Fruit fly (Drosophila melanogaster) whole organism, embryonic: ENCODE measurements around the gene Ir87a.

Experiments
- Antp ChIP-seq: fragments of 200-800 bp; sonication (Bioruptor generic); optimal IDR thresholded peaks from 3 replicates; lab custom pipeline; 2016; ENCODE audit warnings: missing biosample characterization, missing genetic modification characterization
- CG10565 ChIP-seq: fragments of 200-800 bp; sonication (Bioruptor generic); optimal IDR thresholded peaks from 3 replicates; lab custom pipeline; 2016; ENCODE audit warnings: missing biosample characterization, mild to moderate bottlenecking, missing genetic modification characterization
- CG11695 ChIP-seq: fragments of 200-800 bp; sonication (Bioruptor generic); IDR thresholded peaks from 3 replicates; pipeline ENCODE4 v1.3.6; 2022; ENCODE audit warnings: missing biosample characterization, missing genetic modification characterization
- CG12942 ChIP-seq: fragments of 200-800 bp; sonication (Bioruptor generic); optimal IDR thresholded peaks from 3 replicates; lab custom pipeline; 2016; ENCODE audit warnings: missing biosample characterization, missing genetic modification characterization
- CG13296 ChIP-seq: fragments of 200-800 bp; sonication (Bioruptor generic); optimal IDR thresholded peaks from 3 replicates; lab custom pipeline; 2018; ENCODE audit warnings: missing biosample characterization, mild to moderate bottlenecking, missing genetic modification characterization
- CG13775 ChIP-seq: fragments of 200-800 bp; sonication (Bioruptor generic); optimal IDR thresholded peaks from 3 replicates; lab custom pipeline; 2017; ENCODE audit warnings: missing biosample characterization, mild to moderate bottlenecking, missing genetic modification characterization
- CG13894 ChIP-seq: fragments of 200-800 bp; sonication (Bioruptor generic); optimal IDR thresholded peaks from 3 replicates; lab custom pipeline; 2018; ENCODE audit warnings: missing biosample characterization, mild to moderate bottlenecking, missing genetic modification characterization, moderate library complexity
- CG17802 ChIP-seq: fragments of 200-800 bp; sonication (Bioruptor generic); optimal IDR thresholded peaks from 2 replicates; lab custom pipeline; 2018; ENCODE audit warnings: missing biosample characterization, mild to moderate bottlenecking, missing genetic modification characterization, moderate library complexity
- CG18764 ChIP-seq: fragments of 200-800 bp; sonication (Bioruptor generic); optimal IDR thresholded peaks from 3 replicates; lab custom pipeline; 2016; ENCODE audit warnings: missing biosample characterization, missing genetic modification characterization
- CG2712 ChIP-seq: fragments of 200-800 bp; optimal IDR thresholded peaks from 3 replicates; lab custom pipeline; 2019; ENCODE audit warnings: missing biosample characterization, mild to moderate bottlenecking, missing genetic modification characterization, moderate library complexity
- CG2889 ChIP-seq: fragments of 200-800 bp; sonication (Bioruptor generic); IDR thresholded peaks from 3 replicates; pipeline ENCODE4 v1.3.6; 2022; ENCODE audit warnings: missing biosample characterization, missing genetic modification characterization
- CG31224 ChIP-seq: fragments of 200-800 bp; sonication (Bioruptor generic); IDR thresholded peaks from 2 replicates; pipeline ENCODE4 v1.3.6; 2022; ENCODE audit warnings: missing biosample characterization, missing genetic modification characterization
- CG3281 ChIP-seq: fragments of 200-800 bp; sonication (Bioruptor generic); optimal IDR thresholded peaks from 3 replicates; lab custom pipeline; 2017; ENCODE audit warnings: missing biosample characterization, mild to moderate bottlenecking, missing genetic modification characterization
- CG34376 ChIP-seq: fragments of 200-800 bp; sonication (Bioruptor generic); optimal IDR thresholded peaks from 2 replicates; lab custom pipeline; 2018; ENCODE audit warnings: missing biosample characterization, mild to moderate bottlenecking, missing genetic modification characterization
- CG34422 ChIP-seq: fragments of 200-800 bp; sonication (Bioruptor generic); IDR thresholded peaks from 3 replicates; pipeline ENCODE4 v1.3.6; 2022; ENCODE audit warnings: missing biosample characterization, missing genetic modification characterization
- CG3726 ChIP-seq: fragments of 200-800 bp; sonication (Bioruptor generic); IDR thresholded peaks from 3 replicates; pipeline ENCODE4, ENCODE4 v1.3.6; 2022; ENCODE audit warnings: missing biosample characterization, missing genetic modification characterization
- CG3838 ChIP-seq: fragments of 200-800 bp; sonication (Bioruptor generic); optimal IDR thresholded peaks from 3 replicates; lab custom pipeline; 2016; ENCODE audit warnings: missing biosample characterization, missing genetic modification characterization
- CG4617 ChIP-seq: fragments of 200-800 bp; sonication (Bioruptor generic); optimal IDR thresholded peaks from 3 replicates; lab custom pipeline; 2016; ENCODE audit warnings: missing biosample characterization, missing genetic modification characterization, borderline replicate concordance
- CG5245 ChIP-seq: fragments of 200-800 bp; sonication (Bioruptor generic); optimal IDR thresholded peaks from 3 replicates; lab custom pipeline; 2016; ENCODE audit warnings: missing biosample characterization, missing genetic modification characterization
- CG6689 ChIP-seq: fragments of 200-800 bp; sonication (Bioruptor generic); IDR thresholded peaks from 2 replicates; pipeline ENCODE4 v1.3.6; 2022; ENCODE audit warnings: missing biosample characterization, missing genetic modification characterization
- CG8290 ChIP-seq, 3 experiments: fragments of 200-800 bp; sonication (Bioruptor generic); optimal IDR thresholded peaks; 2 replicates each; lab custom pipeline; 2016 to 2019; ENCODE audit warnings: missing biosample characterization in 3 of 3, missing genetic modification characterization in 3 of 3, mild to moderate bottlenecking in 2 of 3, moderate library complexity in 1 of 3
- CG8359 ChIP-seq: fragments of 200-800 bp; sonication (Bioruptor generic); optimal IDR thresholded peaks from 2 replicates; lab custom pipeline; 2017; ENCODE audit warnings: missing biosample characterization, mild to moderate bottlenecking, missing genetic modification characterization, borderline replicate concordance
- CG8765 ChIP-seq: fragments of 200-800 bp; sonication (Bioruptor generic); IDR thresholded peaks from 2 replicates; pipeline ENCODE4 v1.3.6; 2022; ENCODE audit warnings: missing biosample characterization, missing genetic modification characterization
- CHES-1-like ChIP-seq: fragments of 200-800 bp; sonication (Bioruptor generic); optimal IDR thresholded peaks from 2 replicates; lab custom pipeline; 2016; ENCODE audit warnings: missing biosample characterization, missing genetic modification characterization
- Camta ChIP-seq: fragments of 200-800 bp; sonication (Bioruptor generic); optimal IDR thresholded peaks from 2 replicates; lab custom pipeline; 2016; ENCODE audit warnings: missing biosample characterization, missing genetic modification characterization
- CkIIα-i1 ChIP-seq: fragments of 200-800 bp; sonication (Bioruptor generic); IDR thresholded peaks from 2 replicates; pipeline ENCODE4 v1.3.6; 2022; ENCODE audit warnings: missing biosample characterization, missing genetic modification characterization
- D19A ChIP-seq: fragments of 200-800 bp; optimal IDR thresholded peaks from 3 replicates; lab custom pipeline; 2019; ENCODE audit warnings: missing biosample characterization, mild to moderate bottlenecking, missing genetic modification characterization, moderate library complexity
- Dref ChIP-seq: fragments of 200-800 bp; sonication (Bioruptor generic); IDR thresholded peaks from 2 replicates; pipeline ENCODE4 v1.3.6; 2022; ENCODE audit warnings: missing biosample characterization, missing genetic modification characterization
- Hand ChIP-seq: fragments of 200-800 bp; sonication (Bioruptor generic); optimal IDR thresholded peaks from 2 replicates; lab custom pipeline; 2017; ENCODE audit warnings: mild to moderate bottlenecking, missing biosample characterization, missing genetic modification reagents, missing genetic modification characterization
- HmgD ChIP-seq: fragments of 200-800 bp; sonication (Bioruptor generic); optimal IDR thresholded peaks from 3 replicates; lab custom pipeline; 2016; ENCODE audit warnings: missing biosample characterization, missing genetic modification characterization
- Hsf ChIP-seq: fragments of 200-800 bp; sonication (Bioruptor generic); optimal IDR thresholded peaks from 3 replicates; lab custom pipeline; 2016; ENCODE audit warnings: missing biosample characterization, missing genetic modification characterization
- MTF-1 ChIP-seq: fragments of 200-800 bp; sonication (Bioruptor generic); optimal IDR thresholded peaks from 2 replicates; lab custom pipeline; 2018; ENCODE audit warnings: missing biosample characterization, mild to moderate bottlenecking, missing genetic modification characterization, borderline replicate concordance
- amos ChIP-seq: fragments of 200-800 bp; sonication (Bioruptor generic); IDR thresholded peaks from 2 replicates; pipeline ENCODE4 v1.3.6; 2022; ENCODE audit warnings: missing biosample characterization, missing genetic modification characterization; ENCODE audit not compliant: partially characterized antibody
- cas ChIP-seq: fragments of 200-800 bp; sonication (Bioruptor generic); IDR thresholded peaks from 2 replicates; pipeline ENCODE4 v1.3.6; 2022; ENCODE audit warnings: missing biosample characterization, missing genetic modification characterization
- cg ChIP-seq: fragments of 200-800 bp; sonication (Bioruptor generic); optimal IDR thresholded peaks from 3 replicates; lab custom pipeline; 2019; ENCODE audit warnings: missing biosample characterization, mild to moderate bottlenecking, missing genetic modification characterization, moderate library complexity
- danr ChIP-seq: fragments of 200-800 bp; sonication (Bioruptor generic); IDR thresholded peaks from 2 replicates; pipeline ENCODE4 v1.3.6; 2022; ENCODE audit warnings: missing biosample characterization, missing genetic modification characterization
- gem ChIP-seq: fragments of 200-800 bp; sonication (Bioruptor generic); optimal IDR thresholded peaks from 2 replicates; lab custom pipeline; 2019; ENCODE audit warnings: missing biosample characterization, mild to moderate bottlenecking, missing genetic modification characterization, moderate library complexity
- gt ChIP-seq: fragments of 200-800 bp; sonication (Bioruptor generic); IDR thresholded peaks from 2 replicates; pipeline ENCODE4 v1.3.6; 2022; ENCODE audit warnings: missing biosample characterization, missing genetic modification characterization
- h ChIP-seq: fragments of >200 bp; optimal IDR thresholded peaks from 2 replicates; lab custom pipeline; 2017
- hkb ChIP-seq, 2 experiments: fragments of 200-800 bp in 1 of 2; fragments of >200 bp in 1 of 2; sonication (Bioruptor generic) in 1 of 2; IDR thresholded peaks in 1 of 2; optimal IDR thresholded peaks in 1 of 2; 2 replicates each; pipeline versions ENCODE4 v1.3.6 to Lab custom; 2017 to 2022; ENCODE audit warnings: missing biosample characterization in 1 of 2, missing genetic modification characterization in 1 of 2
- jing ChIP-seq: fragments of 200-800 bp; sonication (Bioruptor generic); optimal IDR thresholded peaks from 2 replicates; lab custom pipeline; 2018; ENCODE audit warnings: missing biosample characterization, mild to moderate bottlenecking, missing genetic modification characterization
- kay ChIP-seq: fragments of 200-800 bp; sonication (Bioruptor generic); optimal IDR thresholded peaks from 2 replicates; lab custom pipeline; 2016; ENCODE audit warnings: missing biosample characterization, missing genetic modification characterization
- nau ChIP-seq: fragments of 200-800 bp; sonication (Bioruptor generic); optimal IDR thresholded peaks from 3 replicates; lab custom pipeline; 2017; ENCODE audit warnings: missing biosample characterization, mild to moderate bottlenecking, missing genetic modification characterization, missing genetic modification reagents
- otp ChIP-seq: fragments of 200-800 bp; sonication (Bioruptor generic); IDR thresholded peaks from 3 replicates; pipeline ENCODE4, ENCODE4 v1.3.6; 2022; ENCODE audit warnings: missing biosample characterization, missing genetic modification characterization
- ranshi ChIP-seq: fragments of 200-800 bp; sonication (Bioruptor generic); IDR thresholded peaks from 2 replicates; pipeline ENCODE4 v1.3.6; 2022; ENCODE audit warnings: missing biosample characterization, missing genetic modification characterization
- run ChIP-seq: fragments of 200-800 bp; sonication (Bioruptor generic); optimal IDR thresholded peaks from 3 replicates; lab custom pipeline; 2018; ENCODE audit warnings: missing biosample characterization, mild to moderate bottlenecking, missing genetic modification characterization
- shn ChIP-seq: fragments of 200-800 bp; sonication (Bioruptor generic); optimal IDR thresholded peaks from 3 replicates; lab custom pipeline; 2016; ENCODE audit warnings: missing biosample characterization, missing genetic modification characterization
- sisA ChIP-seq: fragments of 200-800 bp; sonication (Bioruptor generic); IDR thresholded peaks from 2 replicates; pipeline ENCODE4 v1.3.6; 2022; ENCODE audit warnings: missing biosample characterization, missing genetic modification characterization
- unpg ChIP-seq: fragments of 200-800 bp; sonication (Bioruptor generic); optimal IDR thresholded peaks from 3 replicates; lab custom pipeline; 2018; ENCODE audit warnings: missing biosample characterization, mild to moderate bottlenecking, missing genetic modification characterization, moderate library complexity
- zen ChIP-seq: fragments of 200-800 bp; sonication (Bioruptor generic); optimal IDR thresholded peaks from 3 replicates; lab custom pipeline; 2018; ENCODE audit warnings: missing biosample characterization, mild to moderate bottlenecking, missing genetic modification characterization, moderate library complexity

Gene Ir87a

DNA sequence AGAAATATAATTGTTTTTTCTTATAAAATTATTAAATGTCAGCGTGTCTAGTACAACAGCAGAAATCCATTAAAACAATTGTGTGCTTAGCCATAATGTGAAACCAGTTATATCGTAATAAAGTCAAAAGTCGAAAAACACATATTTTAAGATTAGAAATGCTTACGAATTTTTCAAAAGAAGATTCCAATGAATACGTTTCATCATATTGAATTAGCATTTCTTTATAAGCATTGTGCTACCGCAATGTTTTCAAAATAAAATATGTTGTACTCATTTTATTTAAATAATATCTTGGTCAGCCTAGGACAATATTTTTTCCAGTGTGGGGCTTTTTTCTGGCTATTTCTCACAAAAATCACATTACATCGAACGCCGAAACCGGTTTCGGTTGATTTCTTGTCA, 32.8 kb downstream of the Ir87a start (continued):
- TF ChIP-seq CG4617 (GFP tag; lab: Kevin White, UChicago) (peak; percentile 22), otp (GFP tag; lab: Robert Waterston, UW) (peak; percentile 18; the same call in 1 of the 3 replicates), amos (GFP tag; lab: Robert Waterston, UW) (no peak), gem (tag; lab: Kevin White, UChicago) (peak; percentile 92), CG8765 (GFP tag; lab: Robert Waterston, UW) (no peak), MTF-1 (peak; percentile 12), unpg (peak; percentile 75), CG2712 (tag; lab: Kevin White, UChicago) (peak; percentile 87), CG3281 (GFP tag; lab: Kevin White, UChicago) (peak; percentile 84), CG11695 (GFP tag; lab: Robert Waterston, UW) (peak; percentile 66), HmgD (GFP tag; lab: Kevin White, UChicago) (no peak), CG13775 (GFP tag; lab: Kevin White, UChicago) (peak; percentile 84), Dref (GFP tag; lab: Robert Waterston, UW) (no peak), CG13894 (tag; lab: Kevin White, UChicago) (no peak), jing (GFP tag; lab: Kevin White, UChicago) (peak; percentile 70), zen (tag; lab: Kevin White, UChicago) (peak; percentile 64), shn (peak; percentile 37), CG5245 (GFP tag; lab: Kevin White, UChicago) (peak; percentile 54), Antp (GFP tag; lab: Kevin White, UChicago) (peak; percentile 30), CG13296 (GFP tag; lab: Kevin White, UChicago) (peak; percentile 74), CG3726 (GFP tag; lab: Robert Waterston, UW) (0 out of 3 replicates have a peak, but pooled peaks have one; percentile 27), run (tag; lab: Kevin White, UChicago) (peak; percentile 54), CG8359 (peak; percentile 57), CG31224 (GFP tag; lab: Robert Waterston, UW) (0 out of 2 replicates have a peak, but pooled peaks have one; percentile 45), CG34422 (peak; percentile 46; the same call in 1 of the 3 replicates), CG2889 (GFP tag; lab: Robert Waterston, UW) (peak; percentile 59; the same call in 1 of the 3 replicates), hkb (optimal IDR thresholded peaks at IDR 0.05; lab: Kevin White, UChicago) (no peak), hkb (GFP tag; IDR thresholded peaks at IDR 0.05; lab: Robert Waterston, UW) (peak; percentile 65), Hand (GFP tag; lab: Kevin White, UChicago) (peak; percentile 41), ranshi (GFP tag; lab: Robert Waterston, UW) (0 out of 2 replicates have a peak, but pooled peaks have one; percentile 39), Camta (GFP tag; lab: Kevin White, UChicago) (peak; percentile 53), danr (peak; percentile 30; the same call in 1 of the 2 replicates), kay (no peak), nau (peak; percentile 69), gt (GFP tag; lab: Robert Waterston, UW) (peak; percentile 51; the same call in 1 of the 2 replicates), sisA (peak; percentile 55), CG6689 (peak; percentile 67), CHES-1-like (GFP tag; lab: Kevin White, UChicago) (peak; percentile 43), cas (GFP tag; lab: Robert Waterston, UW) (no peak), CG8290 (GFP tag; optimal IDR thresholded peaks at IDR 0.05; lab: Kevin White, UChicago) (peak; percentile 34), CG8290 (tag; optimal IDR thresholded peaks at IDR 0.05; lab: Kevin White, UChicago) (no peak), CG34376 (peak; percentile 38), CG17802 (tag; lab: Kevin White, UChicago) (peak; percentile 14), D19A (tag; lab: Kevin White, UChicago) (peak; percentile 80), h (no peak), Hsf (GFP tag; lab: Kevin White, UChicago) (peak; percentile 74), CG3838 (peak; percentile 1), CG10565 (GFP tag; lab: Kevin White, UChicago) (no peak), CkIIα-i1 (no peak), CG12942 (peak; percentile 62), CG18764 (peak; percentile 39), cg (GFP tag; lab: Kevin White, UChicago) (no peak)
